Worm (Caenorhabditis elegans) whole organism, late embryonic: Measurements from ENCODE around the gene F58E6.5.

Experiments
- C08G9.2 ChIP-seq: sonication (generic microtip); optimal IDR thresholded peaks from 2 replicates; lab custom pipeline; 2016; ENCODE audit warnings: mild to moderate bottlenecking, missing genetic modification characterization, moderate library complexity, missing compliant biosample characterization
- K02D7.2 ChIP-seq: sonication (generic microtip); optimal IDR thresholded peaks from 2 replicates; lab custom pipeline; 2017; ENCODE audit warnings: mild to moderate bottlenecking, missing genetic modification characterization, missing compliant biosample characterization
- ahr-1 ChIP-seq: sonication (generic microtip); optimal IDR thresholded peaks from 2 replicates; lab custom pipeline; 2016; ENCODE audit warnings: missing genetic modification characterization, missing compliant biosample characterization
- ama-1 ChIP-seq: fragments of 150-350 bp; optimal IDR thresholded peaks from 2 replicates; lab custom pipeline; 2014
- ceh-14 ChIP-seq: sonication (generic microtip); optimal IDR thresholded peaks from 2 replicates; lab custom pipeline; 2016; ENCODE audit warnings: missing genotype, missing genetic modification characterization, missing compliant biosample characterization
- ceh-18 ChIP-seq: sonication (generic microtip); optimal IDR thresholded peaks from 2 replicates; lab custom pipeline; 2016; ENCODE audit warnings: missing genetic modification characterization, missing compliant biosample characterization
- ceh-2 ChIP-seq: sonication (generic microtip); optimal IDR thresholded peaks from 2 replicates; lab custom pipeline; 2016; ENCODE audit warnings: missing genotype, missing genetic modification characterization, missing compliant biosample characterization
- ceh-24 ChIP-seq: sonication (generic microtip); optimal IDR thresholded peaks from 2 replicates; lab custom pipeline; 2016; ENCODE audit warnings: mild to moderate bottlenecking, missing genetic modification characterization, missing compliant biosample characterization
- ceh-30 ChIP-seq: fragments of 150-350 bp; optimal IDR thresholded peaks from 2 replicates; lab custom pipeline; 2014; ENCODE audit warnings: missing biosample characterization, missing genetic modification characterization
- ceh-45 ChIP-seq: fragments of 200-800 bp; sonication (Bioruptor generic); IDR thresholded peaks from 2 replicates; pipeline ENCODE4 v1.3.6; 2022; ENCODE audit warnings: missing genetic modification reagents, missing genetic modification characterization, missing compliant biosample characterization
- ceh-48 ChIP-seq: sonication (generic microtip); optimal IDR thresholded peaks from 2 replicates; lab custom pipeline; 2016; ENCODE audit warnings: missing genetic modification characterization, inconsistent platforms, missing compliant biosample characterization
- ceh-9 ChIP-seq: sonication (generic microtip); optimal IDR thresholded peaks from 2 replicates; lab custom pipeline; 2016; ENCODE audit warnings: mild to moderate bottlenecking, missing genetic modification characterization, inconsistent platforms, missing compliant biosample characterization
- che-1 ChIP-seq: sonication (generic microtip); optimal IDR thresholded peaks from 2 replicates; lab custom pipeline; 2016; ENCODE audit warnings: mild to moderate bottlenecking, missing genetic modification characterization, missing compliant biosample characterization
- dmd-4 ChIP-seq: sonication (generic microtip); optimal IDR thresholded peaks from 2 replicates; lab custom pipeline; 2016; ENCODE audit warnings: borderline replicate concordance, missing genetic modification characterization, missing compliant biosample characterization
- dve-1 ChIP-seq: sonication (generic microtip); optimal IDR thresholded peaks from 2 replicates; lab custom pipeline; 2017; ENCODE audit warnings: antibody characterized with exemption, mild to moderate bottlenecking, missing genetic modification characterization, missing compliant biosample characterization
- elt-2 ChIP-seq: sonication (generic microtip); optimal IDR thresholded peaks from 2 replicates; lab custom pipeline; 2016; ENCODE audit warnings: missing genetic modification reagents, missing genetic modification characterization, missing compliant biosample characterization
- ets-4 ChIP-seq: sonication (generic microtip); optimal IDR thresholded peaks from 2 replicates; lab custom pipeline; 2016; ENCODE audit warnings: missing genetic modification characterization, missing compliant biosample characterization
- fax-1 ChIP-seq: sonication (generic microtip); optimal IDR thresholded peaks from 2 replicates; lab custom pipeline; 2016; ENCODE audit warnings: missing genotype, missing genetic modification characterization, missing compliant biosample characterization
- fkh-10 ChIP-seq: fragments of 150-350 bp; optimal IDR thresholded peaks from 2 replicates; lab custom pipeline; 2014; ENCODE audit warnings: missing biosample characterization, missing genetic modification reagents, missing genetic modification characterization
- fkh-6 ChIP-seq: sonication (generic microtip); optimal IDR thresholded peaks from 2 replicates; lab custom pipeline; 2016; ENCODE audit warnings: missing genetic modification characterization, missing compliant biosample characterization
- hlh-15 ChIP-seq: sonication (generic microtip); optimal IDR thresholded peaks from 2 replicates; lab custom pipeline; 2016; ENCODE audit warnings: missing genetic modification characterization, missing compliant biosample characterization
- hlh-30 ChIP-seq: sonication (generic microtip); optimal IDR thresholded peaks from 2 replicates; lab custom pipeline; 2017; ENCODE audit warnings: antibody characterized with exemption, missing genetic modification characterization, missing compliant biosample characterization; ENCODE audit not compliant: insufficient read depth
- hlh-6 ChIP-seq: sonication (generic microtip); optimal IDR thresholded peaks from 2 replicates; lab custom pipeline; 2016; ENCODE audit warnings: missing genotype, missing genetic modification characterization, missing compliant biosample characterization
- lim-6 ChIP-seq: sonication (generic microtip); optimal IDR thresholded peaks from 2 replicates; lab custom pipeline; 2016; ENCODE audit warnings: missing genetic modification characterization, missing compliant biosample characterization
- madf-2 ChIP-seq: sonication (generic microtip); optimal IDR thresholded peaks from 2 replicates; lab custom pipeline; 2017; ENCODE audit warnings: missing genetic modification characterization, missing compliant biosample characterization
- nfya-1 ChIP-seq: sonication (generic microtip); optimal IDR thresholded peaks from 2 replicates; lab custom pipeline; 2017; ENCODE audit warnings: missing genetic modification characterization, mild to moderate bottlenecking, missing compliant biosample characterization, antibody characterized with exemption, moderate library complexity
- nhr-11 ChIP-seq: fragments of 150-350 bp; optimal IDR thresholded peaks from 2 replicates; lab custom pipeline; 2014; ENCODE audit warnings: missing biosample characterization, missing genetic modification characterization
- nhr-232 ChIP-seq: sonication (generic microtip); optimal IDR thresholded peaks from 2 replicates; lab custom pipeline; 2016; ENCODE audit warnings: missing genetic modification characterization, missing compliant biosample characterization
- npax-4 ChIP-seq: sonication (generic microtip); optimal IDR thresholded peaks from 2 replicates; lab custom pipeline; 2016; ENCODE audit warnings: missing genetic modification characterization, missing compliant biosample characterization
- pha-2 ChIP-seq: sonication (generic microtip); optimal IDR thresholded peaks from 2 replicates; lab custom pipeline; 2017; ENCODE audit warnings: mild to moderate bottlenecking, missing genetic modification characterization, missing compliant biosample characterization
- ref-2 ChIP-seq: sonication (generic microtip); optimal IDR thresholded peaks from 2 replicates; lab custom pipeline; 2016; ENCODE audit warnings: missing genetic modification characterization, missing compliant biosample characterization
- sdc-2 ChIP-seq: sonication (generic microtip); optimal IDR thresholded peaks from 2 replicates; lab custom pipeline; 2016; ENCODE audit warnings: missing genotype, missing genetic modification characterization, missing compliant biosample characterization
- syd-9 ChIP-seq: sonication (generic microtip); optimal IDR thresholded peaks from 2 replicates; lab custom pipeline; 2016; ENCODE audit warnings: mild to moderate bottlenecking, missing genetic modification characterization, moderate library complexity, missing compliant biosample characterization
- tbx-2 ChIP-seq: sonication (generic microtip); optimal IDR thresholded peaks from 2 replicates; lab custom pipeline; 2016; ENCODE audit warnings: missing genetic modification characterization, missing compliant biosample characterization
- tbx-7 ChIP-seq: sonication (generic microtip); optimal IDR thresholded peaks from 2 replicates; lab custom pipeline; 2016; ENCODE audit warnings: missing genotype, missing genetic modification characterization, missing compliant biosample characterization
- ttx-3 ChIP-seq: sonication (generic microtip); optimal IDR thresholded peaks from 2 replicates; lab custom pipeline; 2016; ENCODE audit warnings: missing genetic modification reagents, missing genetic modification characterization, missing compliant biosample characterization
- unc-55 ChIP-seq: sonication (generic microtip); optimal IDR thresholded peaks from 2 replicates; lab custom pipeline; 2017; ENCODE audit warnings: missing biosample characterization, missing genetic modification reagents, missing genetic modification characterization
- unc-86 ChIP-seq: sonication (generic microtip); optimal IDR thresholded peaks from 2 replicates; lab custom pipeline; 2016; ENCODE audit warnings: missing genetic modification characterization, missing compliant biosample characterization
- zip-5 ChIP-seq: sonication (generic microtip); optimal IDR thresholded peaks from 2 replicates; lab custom pipeline; 2016; ENCODE audit warnings: missing genetic modification characterization, missing compliant biosample characterization
- ztf-16 ChIP-seq: sonication (generic microtip); optimal IDR thresholded peaks from 2 replicates; lab custom pipeline; 2017; ENCODE audit warnings: missing genetic modification characterization, missing compliant biosample characterization

Gene F58E6.5

DNA sequence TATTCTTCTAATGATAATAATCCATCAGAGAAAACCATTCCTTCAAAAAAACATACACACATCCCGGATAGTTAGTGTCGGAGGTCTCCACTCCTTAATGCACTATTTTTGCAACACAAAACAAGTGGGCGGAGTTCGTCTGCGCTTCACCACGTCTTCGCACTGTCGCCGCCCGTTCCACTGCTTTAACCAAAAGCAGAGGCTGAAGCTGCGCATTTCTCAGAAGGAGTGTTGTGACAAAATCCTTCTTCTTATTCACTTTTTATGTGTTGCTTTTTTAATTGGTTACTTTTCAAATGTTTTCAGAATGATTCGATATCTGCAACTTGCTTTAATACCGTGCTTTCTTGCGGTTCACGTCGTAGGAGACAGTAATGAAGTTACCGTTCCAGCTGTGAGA lies 9.4 kb downstream of the F58E6.5 start, which contains the start of gene F58E6.13:
TSS of gene F58E6.13 (plus strand) at position 301 of the 400 bp plus-strand sequence.
- TF ChIP-seq ets-4 (no peak), zip-5 (no peak), npax-4 (tag; lab: Kevin White, UChicago) (no peak), fax-1 (tag; lab: Kevin White, UChicago) (no peak), unc-86 (tag; lab: Kevin White, UChicago) (no peak), fkh-6 (tag; lab: Kevin White, UChicago) (no peak), nhr-11 (tag; lab: Kevin White, UChicago) (no peak)

- TF ChIP-seq nfya-1 (tag; lab: Kevin White, UChicago) (no peak), madf-2 (tag; lab: Kevin White, UChicago) (no peak), fkh-10 (GFP tag; lab: Kevin White, UChicago) (no peak), hlh-15 (no peak), ref-2 (tag; lab: Kevin White, UChicago) (no peak), che-1 (tag; lab: Kevin White, UChicago) (no peak), ceh-9 (tag; lab: Kevin White, UChicago) (no peak), fax-1 (tag; lab: Kevin White, UChicago) (no peak), K02D7.2 (tag; lab: Kevin White, UChicago) (no peak), ttx-3 (tag; lab: Kevin White, UChicago) (no peak), dmd-4 (no peak)
Measured at ce11 chrV:9740858-9741257, 13.5 kb downstream of the F58E6.5 start, which contains the start of gene sta-2. Gene sta-2, plus strand, starts transcription at chrV:9741206.

- TF ChIP-seq fax-1 (tag; lab: Kevin White, UChicago) = no peak
- no peak for TF ChIP-seq ceh-24
- TF ChIP-seq tbx-2 = no peak
- no peak for TF ChIP-seq sdc-2 (tag; lab: Kevin White, UChicago)
- TF ChIP-seq dmd-4 = no peak
- no peak for TF ChIP-seq C08G9.2 (tag; lab: Kevin White, UChicago)
- no peak for TF ChIP-seq unc-55 (GFP tag; lab: Kevin White, UChicago)
- no peak for TF ChIP-seq nhr-232 (tag; lab: Kevin White, UChicago)
- TF ChIP-seq elt-2 (tag; lab: Kevin White, UChicago) = no peak
- TF ChIP-seq lim-6 = no peak
- no peak for TF ChIP-seq zip-5
- no peak for TF ChIP-seq ahr-1
- TF ChIP-seq ceh-18 (tag; lab: Kevin White, UChicago) = no peak
- no peak for TF ChIP-seq ceh-45 (GFP tag; lab: Robert Waterston, UW)
- TF ChIP-seq ref-2 (tag; lab: Kevin White, UChicago) = no peak
- no peak for TF ChIP-seq ttx-3 (tag; lab: Kevin White, UChicago)
- TF ChIP-seq, all 69 proteins: peak for 0
Measured at ce11 chrV:9739402-9739801, 15.0 kb downstream of the F58E6.5 start, which contains the start of gene marc-1. Gene marc-1, plus strand, starts transcription at chrV:9739702.

DNA sequence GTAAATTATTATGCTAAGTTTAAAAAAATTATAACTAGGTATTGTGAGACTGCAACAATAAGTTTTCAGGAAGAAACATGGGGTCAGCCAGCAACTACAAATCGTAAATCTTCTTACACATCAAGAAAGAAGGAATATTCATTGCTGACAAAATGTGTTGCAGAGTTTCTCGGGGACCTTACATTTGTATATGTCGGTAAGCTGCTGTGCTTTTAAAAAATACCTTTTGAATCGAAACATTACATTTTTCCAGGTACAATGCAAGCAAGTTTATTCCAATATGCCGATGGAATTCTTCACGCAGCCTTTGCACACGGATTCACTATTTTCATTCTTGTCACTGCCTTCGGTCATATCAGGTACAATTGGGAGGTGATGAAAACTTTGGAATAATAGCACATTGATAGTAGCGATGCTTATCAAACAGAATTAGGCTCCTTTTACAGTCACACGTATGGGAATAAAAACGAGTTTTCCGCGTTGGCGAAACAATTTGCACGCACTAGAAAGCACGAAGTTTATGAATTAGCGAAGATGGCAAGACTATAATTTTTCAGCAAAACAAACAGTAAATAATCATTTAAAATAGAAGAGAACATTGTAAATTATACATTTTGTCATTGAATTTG lies 16.2 kb downstream of the F58E6.5 start:
- TF ChIP-seq ceh-48 (tag; lab: Kevin White, UChicago) (no peak), hlh-6 (tag; lab: Kevin White, UChicago) (no peak), unc-86 (tag; lab: Kevin White, UChicago) (no peak), ceh-30 (tag; lab: Kevin White, UChicago) (no peak), ceh-2 (tag; lab: Kevin White, UChicago) (no peak), tbx-7 (tag; lab: Kevin White, UChicago) (no peak), nfya-1 (tag; lab: Kevin White, UChicago) (no peak), hlh-15 (no peak), madf-2 (tag; lab: Kevin White, UChicago) (no peak), syd-9 (tag; lab: Kevin White, UChicago) (no peak), pha-2 (tag; lab: Kevin White, UChicago) (no peak), hlh-30 (no peak), ceh-14 (tag; lab: Kevin White, UChicago) (no peak), dve-1 (tag; lab: Kevin White, UChicago) (no peak), ama-1 (lab: Kevin White, UChicago) (no peak), ztf-16 (tag; lab: Kevin White, UChicago) (no peak)
